Fruit fly (Drosophila melanogaster): ENCODE measurements around the gene CG32241.

DNA sequence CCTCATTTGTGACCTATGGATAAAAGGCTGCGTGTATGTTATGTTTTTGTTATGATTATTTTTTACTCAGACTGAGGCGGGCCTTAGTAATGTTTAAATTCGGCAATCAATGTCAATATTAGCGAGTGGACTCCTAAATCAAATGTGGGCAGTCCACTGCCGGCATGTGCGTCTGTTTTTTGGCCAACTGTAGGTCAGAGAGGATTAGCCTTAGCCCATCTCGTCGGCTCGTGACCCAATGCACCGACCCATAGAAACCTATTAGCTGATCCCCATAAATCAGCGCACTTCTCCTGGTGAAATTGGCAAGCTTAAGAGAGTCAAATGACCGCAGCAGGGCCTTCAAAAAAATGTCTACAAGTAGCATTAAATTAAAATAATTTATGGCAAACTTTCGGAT is 9.3 kb upstream of the CG32241 start:
- TF ChIP-seq ey (GFP tag; optimal IDR thresholded peaks at IDR 0.05) (no peak), lola (GFP tag; optimal IDR thresholded peaks at IDR 0.05) (no peak), Myc (optimal IDR thresholded peaks at IDR 0.05) (no peak), Rel (GFP tag; optimal IDR thresholded peaks at IDR 0.05) (no peak), Rel (tag; optimal IDR thresholded peaks at IDR 0.05) (no peak), usp (GFP tag; optimal IDR thresholded peaks at IDR 0.05) (no peak)
